Worm (Caenorhabditis elegans) whole organism, L4/young adult: ENCODE measurements around the gene F35G2.3.

ENCODE experiments used
- dao-5 ChIP-seq: sonication (generic microtip); optimal IDR thresholded peaks from 2 replicates; lab custom pipeline; 2016; ENCODE audit warnings: missing genotype, missing genetic modification characterization, moderate library complexity, missing compliant biosample characterization
- him-1 ChIP-seq: sonication (generic microtip); optimal IDR thresholded peaks from 2 replicates; lab custom pipeline; 2016; ENCODE audit warnings: missing genotype, missing genetic modification reagents, missing genetic modification characterization, missing compliant biosample characterization

- TF ChIP-seq him-1 (no peak), dao-5 (tag; lab: Kevin White, UChicago) (no peak)
These were observed 11.7 kb upstream of the F35G2.3 start for ce11 chrIV:12197679-12198078.
